Fruit fly (Drosophila melanogaster) whole organism: Measurements from ENCODE around the gene CG13000.

ENCODE experiments used
- CG8478 ChIP-seq: fragments of >200 bp; optimal IDR thresholded peaks from 2 replicates; lab custom pipeline; 2018; ENCODE audit warnings: inconsistent platforms
- EcR ChIP-seq, 2 experiments: fragments of >200 bp; optimal IDR thresholded peaks; 2 replicates each; lab custom pipeline; 2017; ENCODE audit warnings: missing biosample characterization in 2 of 2, missing genetic modification characterization in 2 of 2, missing genetic modification reagents in 2 of 2
- psq ChIP-seq: fragments of >200 bp; optimal IDR thresholded peaks from 2 replicates; lab custom pipeline; 2017

- TF ChIP-seq psq (lab: Kevin White, UChicago) (no peak), EcR (GFP tag; optimal IDR thresholded peaks at IDR 0.05; lab: Kevin White, UChicago) (no peak), CG8478 (no peak)
Observed at dm6 chrX:16923503-16923902, 24.8 kb downstream of the CG13000 start.
